Fruit fly (Drosophila melanogaster) whole organism, adult: ENCODE measurements around the gene Nrx-IV.

Experiments used
- CG11617 ChIP-seq: fragments of 200-800 bp; sonication (Bioruptor generic); optimal IDR thresholded peaks from 2 replicates; lab custom pipeline; 2017; ENCODE audit warnings: mild to moderate bottlenecking, missing biosample characterization, missing genetic modification reagents, missing genetic modification characterization
- CG12768 ChIP-seq: fragments of 200-800 bp; sonication (Bioruptor generic); optimal IDR thresholded peaks from 2 replicates; lab custom pipeline; 2017; ENCODE audit warnings: missing biosample characterization, missing genetic modification characterization, mild to moderate bottlenecking, moderate library complexity, missing genetic modification reagents
- CG14711 ChIP-seq: fragments of 200-800 bp; sonication (Bioruptor generic); optimal IDR thresholded peaks from 2 replicates; lab custom pipeline; 2018; ENCODE audit warnings: missing biosample characterization, mild to moderate bottlenecking, missing genetic modification characterization, moderate library complexity
- CG1620 ChIP-seq: fragments of 200-800 bp; sonication (Bioruptor generic); optimal IDR thresholded peaks from 2 replicates; lab custom pipeline; 2016; ENCODE audit warnings: missing biosample characterization, missing genetic modification characterization
- CG33017 ChIP-seq: fragments of 200-800 bp; sonication (Bioruptor generic); optimal IDR thresholded peaks from 2 replicates; lab custom pipeline; 2018; ENCODE audit warnings: missing biosample characterization, mild to moderate bottlenecking, missing genetic modification characterization, moderate library complexity
- CG5204 ChIP-seq: fragments of 200-800 bp; sonication (Bioruptor generic); optimal IDR thresholded peaks from 2 replicates; lab custom pipeline; 2016; ENCODE audit warnings: missing biosample characterization, missing genetic modification characterization
- CG7045 ChIP-seq: fragments of 200-800 bp; sonication (Bioruptor generic); optimal IDR thresholded peaks from 2 replicates; lab custom pipeline; 2017; ENCODE audit warnings: missing biosample characterization, mild to moderate bottlenecking, missing genetic modification characterization
- CG7101 ChIP-seq: fragments of 200-800 bp; sonication (Bioruptor generic); optimal IDR thresholded peaks from 2 replicates; lab custom pipeline; 2018; ENCODE audit warnings: missing biosample characterization, mild to moderate bottlenecking, missing genetic modification characterization, moderate library complexity
- Clk ChIP-seq: fragments of 200-800 bp; sonication (Bioruptor generic); optimal IDR thresholded peaks from 2 replicates; lab custom pipeline; 2017; ENCODE audit warnings: missing biosample characterization, missing genetic modification characterization
- Crg-1 ChIP-seq: fragments of 200-800 bp; sonication (Bioruptor generic); optimal IDR thresholded peaks from 2 replicates; lab custom pipeline; 2016; ENCODE audit warnings: missing biosample characterization, missing genetic modification characterization
- Hr96 ChIP-seq: fragments of 200-800 bp; sonication (Bioruptor generic); optimal IDR thresholded peaks from 2 replicates; lab custom pipeline; 2016; ENCODE audit warnings: missing biosample characterization, missing genetic modification characterization
- Mnt ChIP-seq: fragments of 200-800 bp; sonication (Bioruptor generic); optimal IDR thresholded peaks from 2 replicates; lab custom pipeline; 2016; ENCODE audit warnings: missing biosample characterization, mild to moderate bottlenecking, missing genetic modification characterization
- bab1 ChIP-seq: fragments of 200-800 bp; sonication (Bioruptor generic); optimal IDR thresholded peaks from 3 replicates; lab custom pipeline; 2019; ENCODE audit warnings: missing biosample characterization, mild to moderate bottlenecking, missing genetic modification characterization, moderate library complexity
- cic ChIP-seq: fragments of 200-800 bp; sonication (Bioruptor generic); optimal IDR thresholded peaks from 2 replicates; lab custom pipeline; 2017; ENCODE audit warnings: missing biosample characterization, mild to moderate bottlenecking, missing genetic modification characterization, moderate library complexity
- cnc ChIP-seq, 2 experiments: fragments of >200 bp; optimal IDR thresholded peaks; 2 replicates each; lab custom pipeline; 2017
- kay ChIP-seq: fragments of 200-800 bp; sonication (Bioruptor generic); peaks from one replicate; lab custom pipeline; 2016; ENCODE audit warnings: missing biosample characterization, missing genetic modification characterization, borderline replicate concordance
- ovo ChIP-seq: fragments of 200-800 bp; sonication (Bioruptor generic); optimal IDR thresholded peaks from 2 replicates; lab custom pipeline; 2016; ENCODE audit warnings: missing biosample characterization, missing genetic modification characterization
- pad ChIP-seq: fragments of 200-800 bp; sonication (Bioruptor generic); optimal IDR thresholded peaks from 3 replicates; lab custom pipeline; 2017; ENCODE audit warnings: missing biosample characterization, missing genetic modification characterization, mild to moderate bottlenecking, moderate library complexity, missing genetic modification reagents
- tj ChIP-seq: fragments of 200-800 bp; sonication (Bioruptor generic); optimal IDR thresholded peaks from 3 replicates; lab custom pipeline; 2017; ENCODE audit warnings: missing biosample characterization, mild to moderate bottlenecking, missing genetic modification characterization, moderate library complexity
- toe ChIP-seq: fragments of 200-800 bp; sonication (Bioruptor generic); optimal IDR thresholded peaks from 2 replicates; lab custom pipeline; 2016; ENCODE audit warnings: missing biosample characterization, missing genetic modification characterization

Nrx-IV gene

dm6 chr3L:12145709-12146694 lies at the start of gene Nrx-IV, which contains the start of gene eIF3l:
Gene Nrx-IV (plus strand): TSS chr3L:12146519.
Gene eIF3l (minus strand): TSS chr3L:12146097.
- TF ChIP-seq bab1 (GFP tag; lab: Kevin White, UChicago): no peak
- no peak for TF ChIP-seq ovo (GFP tag; lab: Kevin White, UChicago)
- TF ChIP-seq CG7045: no peak
- no peak for TF ChIP-seq CG14711 (tag; lab: Kevin White, UChicago)
- TF ChIP-seq Clk (GFP tag; lab: Kevin White, UChicago): no peak
- no peak for TF ChIP-seq cnc (optimal IDR thresholded peaks at IDR 0.05; lab: Kevin White, UChicago)
- no peak for TF ChIP-seq kay (GFP tag; lab: Kevin White, UChicago)
- no peak for TF ChIP-seq Hr96 (GFP tag; lab: Kevin White, UChicago)
- TF ChIP-seq pad (GFP tag; lab: Kevin White, UChicago): no peak
- no peak for TF ChIP-seq Mnt (GFP tag; lab: Kevin White, UChicago)
- TF ChIP-seq CG7101 (tag; lab: Kevin White, UChicago): no peak
- no peak for TF ChIP-seq CG5204 (GFP tag; lab: Kevin White, UChicago)
- no peak for TF ChIP-seq toe (GFP tag; lab: Kevin White, UChicago)
- no peak for TF ChIP-seq CG33017
- TF ChIP-seq CG11617 (GFP tag; lab: Kevin White, UChicago): no peak
- TF ChIP-seq CG1620: no peak
- no peak for TF ChIP-seq cic (GFP tag; lab: Kevin White, UChicago)
- TF ChIP-seq Crg-1 (GFP tag; lab: Kevin White, UChicago): no peak
- no peak for TF ChIP-seq tj (GFP tag; lab: Kevin White, UChicago)

DNA sequence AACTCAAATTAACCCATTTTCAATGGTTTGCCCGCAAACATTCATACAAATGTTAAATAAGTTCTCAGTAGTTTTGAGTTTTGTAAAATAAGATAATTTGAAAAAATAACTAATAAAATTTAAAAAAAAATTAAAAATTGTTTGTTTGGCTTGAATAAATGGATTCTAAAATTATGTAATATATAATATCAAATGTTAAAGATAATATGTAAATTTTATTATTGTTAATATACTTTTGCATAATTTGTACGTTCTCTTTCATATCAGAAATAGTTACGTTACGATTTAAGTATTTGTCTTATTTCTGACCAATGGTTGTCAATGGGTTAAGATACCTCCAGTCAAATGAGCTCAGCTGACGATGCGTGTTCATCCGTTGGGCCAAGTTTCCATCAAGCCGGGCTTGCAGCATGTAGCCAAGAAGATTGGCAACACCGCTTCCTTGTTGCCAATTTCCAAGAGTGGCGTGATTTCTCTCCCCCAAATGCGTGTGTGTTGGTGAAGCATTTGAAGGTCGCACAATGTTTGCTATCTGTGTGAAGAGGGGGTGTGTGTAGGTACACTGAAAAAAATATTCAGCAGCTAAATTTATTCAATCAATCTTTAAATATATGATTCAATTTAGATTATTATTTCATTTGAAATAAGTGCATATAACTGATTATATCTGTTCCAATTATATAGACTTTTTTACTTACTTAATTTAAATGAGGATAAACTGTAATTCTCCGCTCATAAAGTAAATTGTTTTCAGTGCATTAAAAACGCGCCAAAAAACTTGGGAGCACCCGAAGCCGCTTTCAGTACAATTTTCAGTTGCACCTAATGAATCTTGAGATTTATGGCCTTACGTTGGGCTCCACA lies 49.3 kb upstream of the Nrx-IV start:
- TF ChIP-seq Crg-1 (GFP tag; lab: Kevin White, UChicago) (no peak), Mnt (GFP tag; lab: Kevin White, UChicago) (no peak), CG7101 (tag; lab: Kevin White, UChicago) (no peak), pad (GFP tag; lab: Kevin White, UChicago) (no peak), cnc (optimal IDR thresholded peaks at IDR 0.05; lab: Kevin White, UChicago) (no peak), toe (GFP tag; lab: Kevin White, UChicago) (no peak)

DNA sequence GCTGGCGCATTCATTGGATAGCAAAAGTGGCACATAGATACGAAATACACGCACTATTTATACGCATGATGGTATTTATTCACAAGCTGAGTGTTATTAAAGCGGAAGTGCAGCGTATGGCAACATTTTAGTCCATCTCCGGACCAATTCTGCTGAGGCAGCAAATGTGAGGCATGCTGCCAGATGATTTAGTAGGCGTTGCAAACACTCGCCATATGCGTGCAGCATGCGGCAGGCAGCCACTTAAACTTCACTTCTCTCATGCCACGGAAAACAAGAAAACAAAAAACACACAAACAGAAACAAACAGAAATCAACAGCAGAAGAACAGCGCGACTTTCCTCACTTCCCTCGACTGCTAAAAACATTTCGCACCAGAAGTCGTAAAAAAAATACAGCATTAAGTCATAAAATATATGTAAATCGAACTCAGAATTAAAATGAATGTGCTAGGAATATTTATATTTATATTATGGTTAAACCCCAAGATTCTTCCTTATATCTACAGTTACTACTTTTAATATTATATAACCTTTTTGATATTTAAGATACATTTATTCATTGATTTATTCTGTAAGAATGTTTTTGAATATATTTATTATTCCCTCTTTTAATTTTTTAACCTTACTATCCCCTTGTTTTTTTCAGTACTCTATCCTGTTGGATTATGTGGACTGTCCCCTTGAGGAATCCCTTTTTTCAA lies 46.8 kb upstream of the Nrx-IV start:
- TF ChIP-seq Crg-1 (GFP tag; lab: Kevin White, UChicago) (no peak), CG14711 (tag; lab: Kevin White, UChicago) (no peak), CG11617 (GFP tag; lab: Kevin White, UChicago) (no peak), Hr96 (GFP tag; lab: Kevin White, UChicago) (no peak), bab1 (GFP tag; lab: Kevin White, UChicago) (no peak), CG7045 (no peak), CG1620 (no peak), kay (GFP tag; lab: Kevin White, UChicago) (no peak), Mnt (GFP tag; lab: Kevin White, UChicago) (no peak), cnc (optimal IDR thresholded peaks at IDR 0.05; lab: Kevin White, UChicago) (no peak), CG7101 (tag; lab: Kevin White, UChicago) (no peak)

DNA sequence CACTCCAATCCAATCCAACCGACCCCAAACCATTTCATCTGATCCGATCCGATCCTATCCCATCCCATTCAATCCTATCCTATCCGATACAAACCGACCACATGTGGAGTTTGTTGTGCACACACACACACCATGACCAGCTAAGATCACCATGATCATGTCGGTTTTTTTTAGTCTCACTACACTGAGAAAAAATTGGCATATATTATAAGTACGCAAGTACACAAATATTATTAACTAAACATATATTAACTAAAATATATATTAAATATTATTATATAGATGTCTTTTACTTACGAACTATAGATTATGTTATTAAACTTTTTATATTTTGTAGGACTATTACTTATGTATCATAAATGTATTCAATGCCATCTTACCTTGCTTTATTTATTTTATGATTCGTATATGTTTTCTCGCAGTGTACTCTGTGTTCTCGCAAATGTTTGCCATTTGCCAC lies 44.4 kb upstream of the Nrx-IV start:
- TF ChIP-seq CG5204 (GFP tag; lab: Kevin White, UChicago) (no peak), CG11617 (GFP tag; lab: Kevin White, UChicago) (no peak), CG33017 (no peak), Mnt (GFP tag; lab: Kevin White, UChicago) (no peak), pad (GFP tag; lab: Kevin White, UChicago) (no peak), toe (GFP tag; lab: Kevin White, UChicago) (no peak), kay (GFP tag; lab: Kevin White, UChicago) (no peak), Hr96 (GFP tag; lab: Kevin White, UChicago) (no peak), CG1620 (no peak), cnc (optimal IDR thresholded peaks at IDR 0.05; lab: Kevin White, UChicago) (no peak), ovo (GFP tag; lab: Kevin White, UChicago) (no peak), Crg-1 (GFP tag; lab: Kevin White, UChicago) (no peak), Clk (GFP tag; lab: Kevin White, UChicago) (no peak), cic (GFP tag; lab: Kevin White, UChicago) (no peak), tj (GFP tag; lab: Kevin White, UChicago) (no peak)

DNA sequence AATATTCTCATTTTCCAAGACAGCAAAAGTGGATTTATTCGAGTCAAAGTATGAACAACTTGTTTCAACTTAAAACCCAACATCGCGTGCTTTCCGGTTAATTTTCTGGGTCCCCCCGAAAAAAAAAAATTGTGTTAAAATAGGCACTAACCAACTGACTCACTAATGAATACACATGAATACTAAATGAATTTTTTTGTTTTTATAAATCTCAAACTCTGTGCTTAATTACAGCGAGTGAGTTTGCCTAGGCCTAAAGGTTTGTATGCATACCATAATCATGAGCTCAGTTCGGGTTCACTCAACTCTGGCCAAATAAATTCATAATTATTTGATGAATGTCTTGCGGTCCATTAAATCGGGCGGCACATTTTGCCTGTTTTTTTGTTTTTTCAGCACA lies 38.9 kb upstream of the Nrx-IV start:
- TF ChIP-seq CG5204 (GFP tag; lab: Kevin White, UChicago) (no peak), CG14711 (tag; lab: Kevin White, UChicago) (no peak), Clk (GFP tag; lab: Kevin White, UChicago) (no peak), CG33017 (no peak), cnc (optimal IDR thresholded peaks at IDR 0.05; lab: Kevin White, UChicago) (no peak), CG7045 (no peak), CG1620 (no peak), CG7101 (tag; lab: Kevin White, UChicago) (no peak), cic (GFP tag; lab: Kevin White, UChicago) (no peak), bab1 (GFP tag; lab: Kevin White, UChicago) (no peak), CG12768 (GFP tag; lab: Kevin White, UChicago) (no peak), CG11617 (GFP tag; lab: Kevin White, UChicago) (no peak), pad (GFP tag; lab: Kevin White, UChicago) (no peak), tj (GFP tag; lab: Kevin White, UChicago) (no peak), ovo (GFP tag; lab: Kevin White, UChicago) (no peak), Mnt (GFP tag; lab: Kevin White, UChicago) (no peak), Crg-1 (GFP tag; lab: Kevin White, UChicago) (no peak), Hr96 (GFP tag; lab: Kevin White, UChicago) (no peak), kay (GFP tag; lab: Kevin White, UChicago) (no peak), toe (GFP tag; lab: Kevin White, UChicago) (no peak)
